Fruit fly (Drosophila melanogaster): ENCODE measurements around the gene CG9312.

The CG9312 gene

DNA sequence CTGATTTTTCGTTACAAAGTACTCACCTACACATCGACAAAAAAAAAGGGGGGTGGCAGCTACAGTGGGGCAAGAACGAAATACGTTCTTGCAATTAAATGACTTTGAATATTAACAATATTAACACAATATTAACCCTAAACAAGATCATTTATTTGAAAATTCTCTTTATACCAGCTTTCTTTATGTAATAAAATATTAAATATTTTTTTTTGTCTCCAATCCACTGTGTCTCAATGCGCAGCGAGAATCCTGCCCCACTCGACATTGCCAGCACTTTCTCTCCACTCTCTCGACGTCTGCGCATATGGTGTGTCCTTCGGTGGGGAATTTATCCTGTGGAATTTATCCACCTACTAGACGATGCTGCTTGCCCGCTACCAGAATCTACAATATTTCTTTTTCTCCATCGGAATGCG, 34.9 kb downstream of the CG9312 start (continued):
- TF ChIP-seq CG2120 (GFP tag; optimal IDR thresholded peaks at IDR 0.05) (peak; percentile 90), jing (GFP tag; optimal IDR thresholded peaks at IDR 0.05) (peak; percentile 27), CG5953 (GFP tag; IDR thresholded peaks at IDR 0.05) (peak; percentile 89), D19B (GFP tag; optimal IDR thresholded peaks at IDR 0.05) (peak; percentile 70), Atf3 (GFP tag; optimal IDR thresholded peaks at IDR 0.05) (peak; percentile 16), Dip2 (GFP tag; IDR thresholded peaks at IDR 0.05) (no peak), CG34224 (GFP tag; IDR thresholded peaks at IDR 0.05; ENCODE audit: partially characterized antibody) (no peak), Vsx1 (GFP tag; optimal IDR thresholded peaks at IDR 0.05) (peak; percentile 62), Jarid2 (GFP tag; optimal IDR thresholded peaks at IDR 0.05) (peak; percentile 67), CG18476 (GFP tag; optimal IDR thresholded peaks at IDR 0.05) (peak; percentile 85), hb (GFP tag; IDR thresholded peaks at IDR 0.05; ENCODE audit: partially characterized antibody) (no peak), Gug (GFP tag; IDR thresholded peaks at IDR 0.05) (peak; percentile 86), CG5245 (GFP tag; optimal IDR thresholded peaks at IDR 0.05) (peak; percentile 78), Med (GFP tag) (peak; percentile 93), Eip74EF (GFP tag; optimal IDR thresholded peaks at IDR 0.05) (peak in 1 of 2 experiments; percentile 84), CG10147 (GFP tag; optimal IDR thresholded peaks at IDR 0.05) (peak; percentile 92), lab (GFP tag; optimal IDR thresholded peaks at IDR 0.05) (peak; percentile 97), CG15696 (tag; optimal IDR thresholded peaks at IDR 0.05) (peak; percentile 88), Lhr (GFP tag; optimal IDR thresholded peaks at IDR 0.05) (peak; percentile 50), Myb (GFP tag; optimal IDR thresholded peaks at IDR 0.05) (peak; percentile 35), CG1233 (GFP tag; optimal IDR thresholded peaks at IDR 0.05) (peak; percentile 87), run (tag; optimal IDR thresholded peaks at IDR 0.05) (peak; percentile 79), cg (GFP tag; optimal IDR thresholded peaks at IDR 0.05) (peak; percentile 48), GATAe (GFP tag; conservative IDR thresholded peaks at IDR 0.05) (peak; percentile 52; the same call in 1 of the 2 replicates), CG14014 (GFP tag; IDR thresholded peaks at IDR 0.05) (peak; percentile 96), CG6854 (GFP tag; optimal IDR thresholded peaks at IDR 0.05) (peak; percentile 89), pita (GFP tag; optimal IDR thresholded peaks at IDR 0.05) (no peak), Pdp1 (GFP tag; optimal IDR thresholded peaks at IDR 0.05) (peak; percentile 61 to 69), dpn (GFP tag; optimal IDR thresholded peaks at IDR 0.05) (peak; percentile 51 to 89), ash1 (GFP tag; optimal IDR thresholded peaks at IDR 0.05) (peak; percentile 6), klu (GFP tag; IDR thresholded peaks at IDR 0.05) (peak; percentile 75), maf-S (GFP tag; optimal IDR thresholded peaks at IDR 0.05) (peak; percentile 34), CG14860 (GFP tag; IDR thresholded peaks at IDR 0.05; ENCODE audit: partially characterized antibody) (peak; percentile 57; the same call in 2 of the 3 replicates), crol (GFP tag; IDR thresholded peaks at IDR 0.05) (no peak), CG2875 (GFP tag; optimal IDR thresholded peaks at IDR 0.05) (peak; percentile 82), gem (tag; optimal IDR thresholded peaks at IDR 0.05) (peak; percentile 92), emc (GFP tag; optimal IDR thresholded peaks at IDR 0.05) (no peak), CG7556 (GFP tag; optimal IDR thresholded peaks at IDR 0.05) (peak; percentile 95), Ada2b (GFP tag; IDR thresholded peaks at IDR 0.05) (peak; percentile 96), gce (GFP tag; IDR thresholded peaks at IDR 0.05) (peak; percentile 93), kay (GFP tag; optimal IDR thresholded peaks at IDR 0.05) (peak; percentile 71), CG3163 (GFP tag; optimal IDR thresholded peaks at IDR 0.05) (peak; percentile 4), Blimp-1 (GFP tag; optimal IDR thresholded peaks at IDR 0.05) (peak; percentile 88), eyg (GFP tag; optimal IDR thresholded peaks at IDR 0.05) (no peak), CG13123 (GFP tag; optimal IDR thresholded peaks at IDR 0.05) (peak; percentile 72), Spps (tag; optimal IDR thresholded peaks at IDR 0.05) (peak; percentile 75), lbe (GFP tag; optimal IDR thresholded peaks at IDR 0.05) (peak; percentile 8), CG13424 (tag; optimal IDR thresholded peaks at IDR 0.05) (peak; percentile 94), stc (GFP tag; IDR thresholded peaks at IDR 0.05) (peak; percentile 92), CG11560 (tag; IDR thresholded peaks at IDR 0.05) (peak; percentile 73; the same call in 2 of the 3 replicates)

Data from whole organism, embryonic.